Worm (Caenorhabditis elegans): ENCODE data around the gene T26E4.9.

The T26E4.9 gene

ce11 chrV:15793270-15793669, 9.3 kb downstream of the T26E4.9 start, which contains the start of gene T26E4.7:
T26E4.7 (plus strand) TSS chrV:15793570.
- TF ChIP-seq nhr-12 (tag; optimal IDR thresholded peaks at IDR 0.05) (no peak), Y55F3AM.14 (GFP tag; optimal IDR thresholded peaks at IDR 0.05) (no peak), R02D3.7 (tag; optimal IDR thresholded peaks at IDR 0.05) (no peak), ama-1 (optimal IDR thresholded peaks at IDR 0.05) (no peak), elt-3 (tag; optimal IDR thresholded peaks at IDR 0.05) (no peak), C34F6.9 (tag; optimal IDR thresholded peaks at IDR 0.05) (no peak), snpc-4 (tag; optimal IDR thresholded peaks at IDR 0.05) (no peak), alr-1 (tag; optimal IDR thresholded peaks at IDR 0.05) (no peak), unc-62 (GFP tag; optimal IDR thresholded peaks at IDR 0.05) (no peak), sma-3 (GFP tag; optimal IDR thresholded peaks at IDR 0.05) (no peak), mab-5 (tag; optimal IDR thresholded peaks at IDR 0.05) (no peak), lsy-2 (tag; optimal IDR thresholded peaks at IDR 0.05) (no peak), dmd-4 (tag; optimal IDR thresholded peaks at IDR 0.05) (no peak), ZK546.5 (tag; optimal IDR thresholded peaks at IDR 0.05) (no peak), unc-55 (GFP tag; optimal IDR thresholded peaks at IDR 0.05) (no peak), gmeb-1 (tag; optimal IDR thresholded peaks at IDR 0.05) (no peak)

- TF ChIP-seq ama-1 (optimal IDR thresholded peaks at IDR 0.05) (no peak), C34F6.9 (tag; optimal IDR thresholded peaks at IDR 0.05) (no peak), elt-1 (tag; optimal IDR thresholded peaks at IDR 0.05) (no peak), sem-4 (tag; optimal IDR thresholded peaks at IDR 0.05) (no peak), zag-1 (tag; optimal IDR thresholded peaks at IDR 0.05) (no peak), nhr-237 (tag; optimal IDR thresholded peaks at IDR 0.05) (no peak), nhr-23 (tag; optimal IDR thresholded peaks at IDR 0.05) (no peak), nhr-11 (tag; optimal IDR thresholded peaks at IDR 0.05) (no peak), lsy-2 (tag; optimal IDR thresholded peaks at IDR 0.05) (no peak)
These were observed 10.1 kb downstream of the T26E4.9 start, which contains the start of gene T26E4.4 for ce11 chrV:15792409-15792808. T26E4.4 (minus strand) TSS chrV:15792509.

ce11 chrV:15782494-15782893, 20.0 kb downstream of the T26E4.9 start, which contains the start of gene T26E4.3:
T26E4.3 (plus strand) TSS chrV:15782794.
- TF ChIP-seq mbf-1 (tag; optimal IDR thresholded peaks at IDR 0.05): no peak
- no peak for TF ChIP-seq egl-27 (tag; optimal IDR thresholded peaks at IDR 0.05)
- TF ChIP-seq peb-1 (tag; optimal IDR thresholded peaks at IDR 0.05): no peak
- TF ChIP-seq zag-1 (tag; optimal IDR thresholded peaks at IDR 0.05): no peak

- TF ChIP-seq egl-27 (tag; optimal IDR thresholded peaks at IDR 0.05): no peak
- TF ChIP-seq sem-4 (tag; optimal IDR thresholded peaks at IDR 0.05): no peak
- TF ChIP-seq C34F6.9 (tag; optimal IDR thresholded peaks at IDR 0.05): no peak
- TF ChIP-seq ZK546.5 (tag; optimal IDR thresholded peaks at IDR 0.05): no peak
- no peak for TF ChIP-seq lsy-2 (tag; optimal IDR thresholded peaks at IDR 0.05)
These were observed 21.4 kb downstream of the T26E4.9 start, which contains the start of gene T26E4.2 for ce11 chrV:15781086-15781485. T26E4.2 (plus strand) TSS chrV:15781386.

ce11 chrV:15779128-15779729, 23.3 kb downstream of the T26E4.9 start, which contains the start of the genes nhr-285 and irld-52:
nhr-285 (minus strand) TSS chrV:15779228.
irld-52 (plus strand) TSS chrV:15779679.
- TF ChIP-seq dmd-4 (tag; optimal IDR thresholded peaks at IDR 0.05): no peak

ce11 chrV:15776651-15777050, 25.9 kb downstream of the T26E4.9 start, which contains the start of gene nhr-283:
nhr-283 (minus strand) TSS chrV:15776751.
- no peak for TF ChIP-seq egl-27 (tag; optimal IDR thresholded peaks at IDR 0.05)
- no peak for TF ChIP-seq lin-11 (tag; optimal IDR thresholded peaks at IDR 0.05)
- no peak for TF ChIP-seq skn-1 (tag; optimal IDR thresholded peaks at IDR 0.05)

- TF ChIP-seq mdl-1 (tag; optimal IDR thresholded peaks at IDR 0.05): peak in 1 of 2 experiments; percentile 1
- peak; percentile 29 for TF ChIP-seq sma-9 (GFP tag; optimal IDR thresholded peaks at IDR 0.05)
- TF ChIP-seq sma-9 (tag; optimal IDR thresholded peaks at IDR 0.05): no peak
- TF ChIP-seq ZK546.5 (tag; optimal IDR thresholded peaks at IDR 0.05): no peak
These were observed 28.6 kb downstream of the T26E4.9 start for ce11 chrV:15773941-15774340.
